Worm (Caenorhabditis elegans): Measurements from ENCODE around the gene F25G6.9.

F25G6.9 gene

ce11 chrV:8569841-8570361, at the start of gene F25G6.9, which contains the start of gene symk-1:
Gene F25G6.9 (minus strand): TSS chrV:8570000.
Gene symk-1 (plus strand): TSS chrV:8570311.
- TF ChIP-seq unc-130 (GFP tag; optimal IDR thresholded peaks at IDR 0.05) (no peak), Y53G8AR.9 (GFP tag; conservative IDR thresholded peaks at IDR 0.05) (0 out of 2 replicates have a peak, but pooled peaks have one; percentile 25), K11D2.4 (GFP tag; IDR thresholded peaks at IDR 0.05) (peak; percentile 57; the same call in 1 of the 2 replicates), cebp-1 (GFP tag; IDR thresholded peaks at IDR 0.05) (no peak), cebp-1 (tag; optimal IDR thresholded peaks at IDR 0.05) (peak; percentile 57), attf-5 (GFP tag; optimal IDR thresholded peaks at IDR 0.05) (no peak), ZK185.1 (tag; optimal IDR thresholded peaks at IDR 0.05; ENCODE audit: poor library complexity, severe bottlenecking) (peak; percentile 45), nhr-179 (tag; optimal IDR thresholded peaks at IDR 0.05) (no peak), lin-54 (GFP tag; optimal IDR thresholded peaks at IDR 0.05) (peak; percentile 52), egl-18 (GFP tag; IDR thresholded peaks at IDR 0.05) (no peak), ceh-100 (GFP tag; IDR thresholded peaks at IDR 0.05) (no peak), ccch-3 (GFP tag; optimal IDR thresholded peaks at IDR 0.05) (no peak), B0336.3 (GFP tag; IDR thresholded peaks at IDR 0.05) (0 out of 2 replicates have a peak, but pooled peaks have one; percentile 28), akir-1 (GFP tag; optimal IDR thresholded peaks at IDR 0.05) (no peak), madf-3 (GFP tag; IDR thresholded peaks at IDR 0.05) (no peak), mcd-1 (GFP tag; IDR thresholded peaks at IDR 0.05) (peak; percentile 71), snpc-3.4 (tag; optimal IDR thresholded peaks at IDR 0.05) (peak; percentile 19), snpc-1.1 (tag; optimal IDR thresholded peaks at IDR 0.05; ENCODE audit: insufficient read depth) (peak; percentile 28), ceh-27 (GFP tag; optimal IDR thresholded peaks at IDR 0.05) (no peak), repo-1 (tag; optimal IDR thresholded peaks at IDR 0.05) (no peak), Y67H2A.10 (GFP tag; conservative IDR thresholded peaks at IDR 0.05) (no peak), hmg-1.2 (GFP tag; IDR thresholded peaks at IDR 0.05) (peak; percentile 26; the same call in 1 of the 2 replicates), lin-40 (tag; optimal IDR thresholded peaks at IDR 0.05) (peak; percentile 72), sea-2 (GFP tag; IDR thresholded peaks at IDR 0.05) (no peak), efl-1 (GFP tag; optimal IDR thresholded peaks at IDR 0.05) (peak; percentile 27), F49E8.2 (tag; optimal IDR thresholded peaks at IDR 0.05; ENCODE audit: insufficient read depth) (no peak), lsl-1 (GFP tag; optimal IDR thresholded peaks at IDR 0.05) (peak; percentile 37), dox-1 (GFP tag; IDR thresholded peaks at IDR 0.05) (peak; percentile 55; the same call in 1 of the 2 replicates), hsf-1 (GFP tag; IDR thresholded peaks at IDR 0.05) (0 out of 2 replicates have a peak, but pooled peaks have one; percentile 21), F33H1.4 (GFP tag; IDR thresholded peaks at IDR 0.05) (peak; percentile 42), F10E7.11 (tag; optimal IDR thresholded peaks at IDR 0.05) (no peak), tbp1 (GFP tag; optimal IDR thresholded peaks at IDR 0.05) (peak; percentile 17), ztf-18 (tag; optimal IDR thresholded peaks at IDR 0.05) (peak; percentile 96), lin-26 (GFP tag; IDR thresholded peaks at IDR 0.05) (no peak), sdz-38 (tag; optimal IDR thresholded peaks at IDR 0.05) (no peak), nfya-2 (GFP tag; IDR thresholded peaks at IDR 0.05) (no peak), rcor-1 (GFP tag; IDR thresholded peaks at IDR 0.05) (peak; percentile 60; the same call in 1 of the 2 replicates), lin-35 (GFP tag; optimal IDR thresholded peaks at IDR 0.05) (peak in 1 of 3 experiments; percentile 42), pbrm-1 (GFP tag; IDR thresholded peaks at IDR 0.05) (peak; percentile 64), xnd-1 (tag; optimal IDR thresholded peaks at IDR 0.05) (peak; percentile 27), mes-4 (tag; optimal IDR thresholded peaks at IDR 0.05) (no peak), lag-1 (GFP tag; IDR thresholded peaks at IDR 0.05) (no peak), ama-1 (optimal IDR thresholded peaks at IDR 0.05) (no peak), ama-1 (GFP tag; optimal IDR thresholded peaks at IDR 0.05) (no peak), D2030.7 (GFP tag; IDR thresholded peaks at IDR 0.05) (peak; percentile 23; the same call in 1 of the 2 replicates), Y53F4B.3 (GFP tag; IDR thresholded peaks at IDR 0.05) (no peak), egrh-3 (GFP tag; IDR thresholded peaks at IDR 0.05) (no peak), F37B4.10 (GFP tag; IDR thresholded peaks at IDR 0.05) (no peak)

Data from whole organism, young adult.